Worm (Caenorhabditis elegans): Measurements from ENCODE around the gene srg-22.

srg-22 gene

DNA sequence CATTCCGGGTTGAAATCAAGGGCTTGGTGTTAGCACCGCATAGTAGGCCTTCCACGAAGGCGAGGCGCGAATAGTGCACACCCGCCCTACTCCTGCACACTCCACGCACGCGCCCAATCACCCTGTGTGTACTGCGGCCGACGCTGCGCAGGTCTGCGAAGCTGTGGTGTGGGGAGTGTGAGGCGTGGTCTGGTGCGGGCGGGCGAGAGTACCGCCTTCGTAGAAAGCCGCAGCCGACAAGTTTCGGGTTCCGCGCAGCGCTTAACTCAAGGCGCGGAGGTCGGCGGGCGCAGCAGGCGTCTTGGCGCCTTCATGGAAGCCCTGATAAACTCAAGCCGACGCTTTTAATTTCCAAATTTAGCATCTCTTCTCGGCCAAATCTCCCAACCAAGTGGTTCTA, 14.8 kb upstream of the srg-22 start:
- TF ChIP-seq ceh-40 (GFP tag; IDR thresholded peaks at IDR 0.05) (no peak), ztf-18 (tag; optimal IDR thresholded peaks at IDR 0.05) (no peak), unc-62 (GFP tag; optimal IDR thresholded peaks at IDR 0.05) (no peak), bed-2 (GFP tag; IDR thresholded peaks at IDR 0.05) (no peak), snpc-4 (GFP tag; optimal IDR thresholded peaks at IDR 0.05) (no peak), snpc-4 (tag; optimal IDR thresholded peaks at IDR 0.05) (peak in 3 of 4 experiments; percentile 51 to 81 (median 58)), Y79H2A.3 (GFP tag; conservative IDR thresholded peaks at IDR 0.05) (no peak), ztf-22 (GFP tag; optimal IDR thresholded peaks at IDR 0.05) (no peak), hmg-1.2 (GFP tag; IDR thresholded peaks at IDR 0.05) (no peak), ztf-6 (GFP tag; IDR thresholded peaks at IDR 0.05) (no peak), F37B4.10 (GFP tag; IDR thresholded peaks at IDR 0.05) (no peak), F39B2.1 (GFP tag; IDR thresholded peaks at IDR 0.05) (no peak), egl-18 (GFP tag; IDR thresholded peaks at IDR 0.05) (no peak), chd-7 (tag; optimal IDR thresholded peaks at IDR 0.05) (peak; percentile 7), sea-2 (GFP tag; IDR thresholded peaks at IDR 0.05) (no peak), B0336.3 (GFP tag; IDR thresholded peaks at IDR 0.05) (no peak), snpc-1.1 (tag; optimal IDR thresholded peaks at IDR 0.05; ENCODE audit: insufficient read depth) (peak; percentile 59), somi-1 (GFP tag; optimal IDR thresholded peaks at IDR 0.05) (no peak), tlf-1 (GFP tag; optimal IDR thresholded peaks at IDR 0.05) (no peak), K11D2.4 (GFP tag; IDR thresholded peaks at IDR 0.05) (no peak), madf-10 (tag; optimal IDR thresholded peaks at IDR 0.05) (no peak), C06A6.2 (GFP tag; conservative IDR thresholded peaks at IDR 0.05) (no peak), mxl-1 (tag; optimal IDR thresholded peaks at IDR 0.05) (no peak), egrh-3 (GFP tag; IDR thresholded peaks at IDR 0.05) (peak; percentile 84), ccch-3 (GFP tag; optimal IDR thresholded peaks at IDR 0.05) (no peak), zfh-2 (GFP tag; conservative IDR thresholded peaks at IDR 0.05) (peak; percentile 93), Y53G8AR.9 (GFP tag; conservative IDR thresholded peaks at IDR 0.05) (no peak), xnd-1 (tag; optimal IDR thresholded peaks at IDR 0.05) (no peak), C17E4.6 (GFP tag; IDR thresholded peaks at IDR 0.05) (no peak), F57A8.1 (GFP tag; optimal IDR thresholded peaks at IDR 0.05) (no peak), snpc-3.4 (tag; optimal IDR thresholded peaks at IDR 0.05) (no peak), Y56A3A.18 (GFP tag; IDR thresholded peaks at IDR 0.05) (no peak), F10E7.11 (tag; optimal IDR thresholded peaks at IDR 0.05) (no peak), nhr-27 (tag; optimal IDR thresholded peaks at IDR 0.05) (no peak)

DNA sequence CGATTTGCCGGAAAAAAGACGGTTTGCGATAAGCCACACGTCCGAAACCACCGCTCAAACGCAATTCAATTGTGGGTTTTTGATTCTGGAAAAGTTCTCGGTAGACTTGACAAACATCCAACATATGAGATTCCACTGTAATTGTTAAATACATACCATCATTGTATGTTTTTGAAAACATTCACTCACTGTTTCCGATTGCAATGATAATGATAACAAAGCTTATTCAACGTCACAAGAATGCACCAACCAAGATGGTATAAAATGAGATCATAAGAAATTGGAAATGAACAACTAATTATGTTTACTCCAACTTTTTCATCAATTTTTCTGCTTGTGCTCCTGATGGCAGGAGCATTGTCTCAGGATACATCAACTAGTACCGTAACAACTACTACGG, 12.5 kb upstream of the srg-22 start, which contains the start of gene clec-122:
Gene clec-122, plus strand, starts transcription at position 301 of the 400 bp plus-strand sequence.
- TF ChIP-seq attf-3 (GFP tag; conservative IDR thresholded peaks at IDR 0.05) (no peak), lir-1 (GFP tag; conservative IDR thresholded peaks at IDR 0.05) (no peak), F33H1.4 (GFP tag; IDR thresholded peaks at IDR 0.05) (no peak), Y79H2A.3 (GFP tag; conservative IDR thresholded peaks at IDR 0.05) (no peak), C06A6.2 (GFP tag; conservative IDR thresholded peaks at IDR 0.05) (no peak), tbx-9 (tag; optimal IDR thresholded peaks at IDR 0.05; ENCODE audit: borderline replicate concordance) (no peak), ekl-4 (GFP tag; IDR thresholded peaks at IDR 0.05) (no peak), nfya-1 (tag; optimal IDR thresholded peaks at IDR 0.05; ENCODE audit: borderline replicate concordance, insufficient read depth) (no peak), unc-130 (GFP tag; optimal IDR thresholded peaks at IDR 0.05) (no peak), fkh-3 (tag; optimal IDR thresholded peaks at IDR 0.05) (no peak), lsl-1 (GFP tag; optimal IDR thresholded peaks at IDR 0.05) (no peak), Y56A3A.18 (GFP tag; IDR thresholded peaks at IDR 0.05) (no peak), mes-4 (tag; optimal IDR thresholded peaks at IDR 0.05) (no peak), nfya-2 (GFP tag; IDR thresholded peaks at IDR 0.05) (no peak), nhr-27 (tag; optimal IDR thresholded peaks at IDR 0.05) (no peak), bed-1 (GFP tag; IDR thresholded peaks at IDR 0.05) (no peak), D2030.7 (GFP tag; IDR thresholded peaks at IDR 0.05) (no peak), aptf-3 (GFP tag; IDR thresholded peaks at IDR 0.05) (no peak)
